Worm (Caenorhabditis elegans) whole organism, L1 larva: ENCODE measurements around the gene set-30.
A peak's percentile ranks its signal among the peaks of the same experiment; 100 is the strongest.

Source experiments
- C04F5.9 ChIP-seq: sonication (generic microtip); optimal IDR thresholded peaks from 2 replicates; lab custom pipeline; 2016; ENCODE audit warnings: missing genetic modification characterization, missing compliant biosample characterization
- C16A3.4 ChIP-seq: fragments of 150-350 bp; optimal IDR thresholded peaks from 2 replicates; lab custom pipeline; 2014; ENCODE audit warnings: missing biosample characterization, missing genetic modification characterization
- C34B4.2 ChIP-seq: sonication (generic microtip); optimal IDR thresholded peaks from 2 replicates; lab custom pipeline; 2017; ENCODE audit warnings: mild to moderate bottlenecking, missing genetic modification characterization, missing compliant biosample characterization
- ama-1 ChIP-seq: fragments of 150-350 bp; optimal IDR thresholded peaks from 2 replicates; lab custom pipeline; 2014
- blmp-1 ChIP-seq: fragments of 150-350 bp; optimal IDR thresholded peaks from 2 replicates; lab custom pipeline; 2014; ENCODE audit warnings: missing biosample characterization, missing genetic modification characterization
- ceh-88 ChIP-seq: fragments of 200-800 bp; sonication (Bioruptor generic); IDR thresholded peaks from 2 replicates; pipeline ENCODE4 v1.3.6; 2022; ENCODE audit warnings: missing genetic modification characterization, missing compliant biosample characterization
- dsc-1 ChIP-seq: sonication (generic microtip); optimal IDR thresholded peaks from 2 replicates; lab custom pipeline; 2016; ENCODE audit warnings: mild to moderate bottlenecking, missing genetic modification characterization, missing compliant biosample characterization
- efl-1 ChIP-seq, 4 experiments: fragments of 150-350 bp; optimal IDR thresholded peaks in 3 of 4; peaks in 1 of 4; 1 replicate in 1 of 4; 2 replicates in 3 of 4; lab custom pipeline; 2014; ENCODE audit warnings: missing biosample characterization in 2 of 4, missing genetic modification characterization in 2 of 4, missing genetic modification reagents in 2 of 4
- elt-2 ChIP-seq: sonication (generic microtip); optimal IDR thresholded peaks from 2 replicates; lab custom pipeline; 2016; ENCODE audit warnings: missing genetic modification characterization, mild to moderate bottlenecking, inconsistent platforms, missing compliant biosample characterization, missing genetic modification reagents
- fos-1 ChIP-seq: fragments of 150-350 bp; optimal IDR thresholded peaks from 2 replicates; lab custom pipeline; 2014; ENCODE audit warnings: missing biosample characterization, missing genetic modification characterization
- lin-13 ChIP-seq: fragments of 150-350 bp; optimal IDR thresholded peaks from 2 replicates; lab custom pipeline; 2014; ENCODE audit warnings: missing biosample characterization, missing genetic modification reagents, missing genetic modification characterization
- lin-15B ChIP-seq: fragments of 150-350 bp; sonication (generic microtip); optimal IDR thresholded peaks from 3 replicates; lab custom pipeline; 2014; ENCODE audit warnings: missing biosample characterization, missing genetic modification characterization
- mab-9 ChIP-seq: fragments of 200-800 bp; sonication (Bioruptor generic); IDR thresholded peaks from 2 replicates; pipeline ENCODE4 v1.3.6; 2022; ENCODE audit warnings: missing genetic modification reagents, missing genetic modification characterization, missing compliant biosample characterization
- mep-1 ChIP-seq: fragments of 150-350 bp; optimal IDR thresholded peaks from 2 replicates; lab custom pipeline; 2014; ENCODE audit warnings: missing biosample characterization, missing genetic modification characterization
- nhr-20 ChIP-seq: sonication (generic microtip); optimal IDR thresholded peaks from 2 replicates; lab custom pipeline; 2016; ENCODE audit warnings: mild to moderate bottlenecking, missing genetic modification characterization, missing compliant biosample characterization
- nhr-237 ChIP-seq: fragments of 150-350 bp; optimal IDR thresholded peaks from 2 replicates; lab custom pipeline; 2014; ENCODE audit warnings: missing biosample characterization, missing genetic modification characterization
- nhr-28 ChIP-seq: fragments of 150-350 bp; optimal IDR thresholded peaks from 2 replicates; lab custom pipeline; 2014; ENCODE audit warnings: missing biosample characterization, missing genetic modification characterization
- nhr-47 ChIP-seq: sonication (generic microtip); optimal IDR thresholded peaks from 2 replicates; lab custom pipeline; 2016; ENCODE audit warnings: mild to moderate bottlenecking, missing genetic modification characterization, moderate library complexity, missing compliant biosample characterization
- nhr-71 ChIP-seq: sonication (generic microtip); optimal IDR thresholded peaks from 2 replicates; lab custom pipeline; 2016; ENCODE audit warnings: mild to moderate bottlenecking, missing genetic modification characterization, moderate library complexity, missing compliant biosample characterization
- nhr-76 ChIP-seq: sonication (generic microtip); optimal IDR thresholded peaks from 2 replicates; lab custom pipeline; 2017; ENCODE audit warnings: missing biosample characterization, missing genetic modification characterization
- nhr-77 ChIP-seq: fragments of 150-350 bp; optimal IDR thresholded peaks from 2 replicates; lab custom pipeline; 2014; ENCODE audit warnings: missing biosample characterization, missing genetic modification characterization
- nhr-84 ChIP-seq: sonication (generic microtip); optimal IDR thresholded peaks from 2 replicates; lab custom pipeline; 2017; ENCODE audit warnings: missing biosample characterization, missing genetic modification characterization
- nhr-85 ChIP-seq: sonication (generic microtip); peaks from one replicate; lab custom pipeline; 2016; ENCODE audit warnings: missing genetic modification characterization, inconsistent platforms, missing compliant biosample characterization
- nhr-90 ChIP-seq: sonication (generic microtip); optimal IDR thresholded peaks from 2 replicates; lab custom pipeline; 2016; ENCODE audit warnings: mild to moderate bottlenecking, missing genetic modification characterization, missing compliant biosample characterization; ENCODE audit not compliant: poor library complexity
- pax-3 ChIP-seq: fragments of 200-800 bp; sonication (Bioruptor generic); optimal IDR thresholded peaks from 2 replicates; lab custom pipeline; 2018; ENCODE audit warnings: mild to moderate bottlenecking, missing genetic modification characterization, moderate library complexity, missing compliant biosample characterization
- pqm-1 ChIP-seq: sonication (generic microtip); optimal IDR thresholded peaks from 3 replicates; lab custom pipeline; 2017; ENCODE audit warnings: missing biosample characterization, missing genetic modification characterization
- rnt-1 ChIP-seq: sonication (generic microtip); optimal IDR thresholded peaks from 2 replicates; lab custom pipeline; 2016; ENCODE audit warnings: mild to moderate bottlenecking, missing genetic modification characterization, moderate library complexity, missing compliant biosample characterization
- snpc-4 ChIP-seq: fragments of 150-350 bp; optimal IDR thresholded peaks from 2 replicates; lab custom pipeline; 2014; ENCODE audit warnings: missing biosample characterization, missing genetic modification characterization
- unc-30 ChIP-seq: sonication (generic microtip); optimal IDR thresholded peaks from 2 replicates; lab custom pipeline; 2017; ENCODE audit warnings: missing biosample characterization, missing genetic modification characterization
- zag-1 ChIP-seq: fragments of 150-350 bp; optimal IDR thresholded peaks from 2 replicates; lab custom pipeline; 2014; ENCODE audit warnings: missing biosample characterization, missing genetic modification characterization

set-30 gene

DNA sequence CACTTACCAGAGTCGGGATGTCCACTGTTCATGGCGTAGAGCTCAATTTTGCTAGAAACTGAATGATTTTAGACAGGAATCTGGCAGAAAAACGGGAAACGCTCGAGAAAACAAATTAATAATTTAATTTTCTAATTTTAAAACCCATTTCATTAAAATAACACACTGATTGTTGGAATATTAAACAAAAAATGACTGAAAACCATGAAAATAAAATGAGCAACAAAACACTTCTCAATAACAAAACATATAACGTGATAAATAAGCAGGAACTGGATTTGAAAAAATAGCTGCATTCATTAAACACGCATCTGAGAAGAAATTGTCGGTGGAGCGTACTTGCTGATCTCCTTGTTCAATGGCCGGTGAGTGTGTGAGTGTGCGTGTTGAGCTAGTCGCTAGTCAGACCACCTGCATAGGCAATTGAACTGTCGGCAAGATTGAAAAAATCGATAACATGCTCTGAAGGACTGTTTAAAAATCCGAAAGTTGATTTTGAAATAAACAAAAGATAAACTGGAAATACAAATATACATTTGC lies 1.5 kb upstream of the set-30 start, which contains the start of gene ZC8.6 (continued):
- TF ChIP-seq C16A3.4 (tag; lab: Kevin White, UChicago) (peak; percentile 69), nhr-77 (peak; percentile 5), mep-1 (peak; percentile 68), nhr-71 (tag; lab: Kevin White, UChicago) (peak; percentile 39), lin-15B (tag; lab: Kevin White, UChicago) (peak; percentile 54), nhr-20 (peak; percentile 6), efl-1 (optimal IDR thresholded peaks at IDR 0.05; lab: Kevin White, UChicago) (peak in 1 of 2 experiments; percentile 10), efl-1 (GFP tag; optimal IDR thresholded peaks at IDR 0.05 in 1 of 2; lab: Kevin White, UChicago) (peak; percentile 35 to 88), dsc-1 (tag; lab: Kevin White, UChicago) (no peak), pqm-1 (no peak), nhr-47 (peak; percentile 35)

DNA sequence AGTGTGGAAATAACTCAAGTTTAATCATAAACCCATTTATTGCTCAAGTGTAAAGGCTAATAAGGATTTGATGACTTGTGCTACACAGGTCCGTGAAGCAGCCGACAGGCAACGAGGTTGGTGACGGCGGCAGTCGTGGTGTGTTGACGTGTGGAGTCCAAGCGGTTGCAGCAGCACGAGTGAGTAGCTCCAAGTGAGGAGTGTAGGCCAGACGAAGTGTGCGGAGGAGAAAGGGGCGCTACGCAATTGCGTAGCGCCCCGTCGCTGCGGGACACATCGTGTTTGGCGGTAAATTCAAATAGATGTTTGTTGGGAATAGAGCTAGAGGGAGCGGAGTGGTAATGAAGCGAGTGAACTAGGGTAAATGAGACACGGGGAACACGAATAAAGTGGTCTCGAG lies 5.2 kb downstream of the set-30 start:
- TF ChIP-seq rnt-1 = peak; percentile 35

DNA sequence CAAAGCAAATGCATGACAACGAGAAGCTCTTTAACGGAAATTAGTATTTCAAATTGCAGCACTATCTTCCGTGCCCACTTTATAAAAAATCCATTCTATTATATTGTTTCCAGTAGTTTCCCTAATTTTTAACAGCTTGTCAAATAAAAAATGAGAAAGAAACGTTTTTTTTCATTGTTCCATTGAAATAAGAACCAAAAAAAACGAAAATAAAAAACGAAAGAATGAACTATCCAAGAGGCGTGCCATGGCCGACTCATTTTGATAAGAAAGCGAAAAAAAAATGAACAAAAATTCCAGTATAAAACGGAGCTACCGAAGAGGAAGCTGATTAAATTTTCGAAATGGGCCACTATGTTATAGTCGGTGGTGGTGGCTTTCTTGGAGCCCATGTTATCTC lies 5.9 kb downstream of the set-30 start, which contains the start of gene hsd-2:
hsd-2 (plus strand) TSS at position 301 of the 400 bp plus-strand sequence.
- no peak for TF ChIP-seq pax-3
- TF ChIP-seq efl-1 (optimal IDR thresholded peaks at IDR 0.05; lab: Kevin White, UChicago) = no peak
- peak in 1 of 2 experiments; percentile 56 for TF ChIP-seq efl-1 (GFP tag; optimal IDR thresholded peaks at IDR 0.05 in 1 of 2; lab: Kevin White, UChicago)
- TF ChIP-seq, all 84 proteins: peak for 1

DNA sequence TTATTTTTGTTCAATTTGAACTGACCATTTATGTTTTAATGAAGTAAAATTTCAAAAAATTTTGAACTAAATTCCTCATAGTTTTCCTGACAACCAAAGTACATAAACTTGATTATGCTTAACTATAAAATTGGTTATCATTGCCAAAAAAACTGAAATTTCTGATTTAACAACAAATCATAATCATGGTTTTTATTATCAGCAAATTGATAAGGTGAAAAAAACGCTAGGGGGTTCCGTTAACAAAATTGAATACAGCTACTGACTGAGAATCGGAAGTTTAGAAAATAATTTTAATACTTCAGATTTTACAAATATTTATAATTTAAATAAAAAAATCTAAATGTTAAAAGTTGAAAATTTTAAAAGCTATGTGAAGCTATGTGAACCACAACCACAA lies 7.9 kb downstream of the set-30 start:
- TF ChIP-seq elt-2 (peak; percentile 56), nhr-71 (tag; lab: Kevin White, UChicago) (no peak)

DNA sequence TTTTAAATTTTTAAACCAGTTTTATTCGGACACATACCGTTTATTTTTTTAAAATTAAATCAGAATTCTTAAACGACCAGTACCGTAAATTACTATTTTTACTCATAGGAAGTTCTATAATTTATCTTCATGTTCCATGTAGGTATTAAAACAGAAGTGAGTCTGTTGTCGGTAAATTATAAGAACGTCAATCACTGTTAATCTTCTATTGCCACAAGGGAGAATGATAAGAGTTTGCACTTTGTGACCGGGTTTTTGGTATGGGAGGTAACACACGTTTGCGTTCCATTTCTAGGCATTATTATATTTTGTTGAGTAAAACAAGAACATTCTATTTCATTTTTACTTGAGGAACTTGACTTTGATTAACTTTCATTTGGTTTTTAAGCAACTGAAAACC lies 9.9 kb downstream of the set-30 start, which contains the start of gene hsd-3:
hsd-3 (plus strand) TSS at position 301 of the 400 bp plus-strand sequence.
- TF ChIP-seq C34B4.2 (tag; lab: Kevin White, UChicago) (no peak), nhr-85 (tag; lab: Kevin White, UChicago) (no peak), dsc-1 (tag; lab: Kevin White, UChicago) (no peak), ceh-88 (GFP tag; lab: Robert Waterston, UW) (no peak), nhr-84 (tag; lab: Kevin White, UChicago) (no peak), nhr-76 (tag; lab: Kevin White, UChicago) (no peak), ama-1 (lab: Kevin White, UChicago) (no peak), C04F5.9 (tag; lab: Kevin White, UChicago) (no peak), lin-13 (GFP tag; lab: Kevin White, UChicago) (no peak), snpc-4 (tag; lab: Kevin White, UChicago) (no peak), zag-1 (tag; lab: Kevin White, UChicago) (no peak), nhr-237 (tag; lab: Kevin White, UChicago) (no peak), C16A3.4 (tag; lab: Kevin White, UChicago) (no peak)

DNA sequence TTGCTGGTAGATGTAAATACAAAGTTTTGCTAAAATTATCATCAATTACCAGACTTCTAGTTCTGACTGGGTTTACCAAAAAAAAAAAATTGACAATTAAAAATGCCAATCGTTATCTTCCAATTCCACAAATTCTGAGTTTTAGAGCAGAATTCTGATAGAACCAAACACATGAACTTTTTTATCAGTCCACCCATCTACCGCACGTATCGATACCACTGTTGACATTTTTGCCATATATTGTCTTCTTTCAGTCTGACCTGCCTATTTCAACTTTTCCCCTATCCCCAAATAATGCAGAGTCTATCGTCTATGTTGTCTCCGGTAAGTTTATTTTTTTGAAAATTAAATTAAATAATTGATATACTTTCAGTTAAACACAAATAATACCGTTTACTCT lies 14.8 kb downstream of the set-30 start, which contains the start of gene ZC449.7:
ZC449.7 (plus strand) TSS at position 249 of the 400 bp plus-strand sequence.
- TF ChIP-seq nhr-237 (tag; lab: Kevin White, UChicago) = no peak
- TF ChIP-seq elt-2 = peak; percentile 39

DNA sequence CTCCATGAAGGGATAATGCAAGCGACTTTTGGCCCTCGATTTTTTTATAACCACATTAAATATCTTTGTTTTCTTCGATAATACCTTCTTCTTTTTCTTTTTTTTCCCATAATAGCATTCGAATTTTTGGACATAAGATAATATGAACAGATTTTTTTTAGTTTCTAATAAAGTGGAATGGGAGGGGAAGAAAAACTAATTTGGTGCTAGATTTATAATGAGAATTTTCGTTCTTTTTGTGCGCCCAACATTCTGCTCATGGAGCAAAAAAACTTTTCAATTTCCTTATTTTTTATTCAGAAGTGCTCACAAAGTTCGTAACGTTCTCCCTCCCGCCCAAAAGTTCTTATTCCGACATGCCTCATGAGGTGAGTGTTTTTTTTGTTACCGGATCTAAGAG lies 16.7 kb downstream of the set-30 start, which contains the start of gene ZC449.8:
ZC449.8 (plus strand) TSS at position 301 of the 400 bp plus-strand sequence.
- TF ChIP-seq nhr-237 (tag; lab: Kevin White, UChicago) = no peak
- no peak for TF ChIP-seq rnt-1
- TF ChIP-seq nhr-71 (tag; lab: Kevin White, UChicago) = no peak
- no peak for TF ChIP-seq fos-1 (tag; lab: Kevin White, UChicago)
- TF ChIP-seq pqm-1 = no peak
- TF ChIP-seq mab-9 (GFP tag; lab: Robert Waterston, UW) = no peak
- TF ChIP-seq unc-30 (tag; lab: Kevin White, UChicago) = no peak
- TF ChIP-seq blmp-1 (tag; lab: Kevin White, UChicago) = no peak
- TF ChIP-seq nhr-90 = no peak
- no peak for TF ChIP-seq nhr-28
- TF ChIP-seq, all 84 proteins: peak for 0
